Worm (Caenorhabditis elegans) whole organism, young adult: ENCODE results near the gene polh-1.
A peak's percentile ranks its signal among the peaks of the same experiment; 100 is the strongest.

Source experiments
- F23B12.7 ChIP-seq: sonication (generic microtip); optimal IDR thresholded peaks from 2 replicates; lab custom pipeline; 2017; ENCODE audit warnings: missing genetic modification characterization, mild to moderate bottlenecking, missing compliant biosample characterization, antibody characterized with exemption, moderate library complexity; ENCODE audit not compliant: insufficient read depth
- F49E8.2 ChIP-seq: sonication (generic microtip); optimal IDR thresholded peaks from 3 replicates; lab custom pipeline; 2017; ENCODE audit warnings: missing genetic modification characterization, mild to moderate bottlenecking, missing compliant biosample characterization, antibody characterized with exemption, moderate library complexity; ENCODE audit not compliant: insufficient read depth
- F57A8.1 ChIP-seq: fragments of 200-800 bp; sonication (Bioruptor generic); optimal IDR thresholded peaks from 2 replicates; lab custom pipeline; 2018; ENCODE audit warnings: mild to moderate bottlenecking, missing genetic modification characterization, moderate library complexity, missing compliant biosample characterization
- K11D2.4 ChIP-seq: fragments of 200-800 bp; sonication (Bioruptor generic); IDR thresholded peaks from 2 replicates; pipeline ENCODE4 v1.3.6; 2022; ENCODE audit warnings: missing genetic modification reagents, missing genetic modification characterization, missing compliant biosample characterization
- Y53G8AR.9 ChIP-seq: fragments of 200-800 bp; sonication (Bioruptor generic); conservative IDR thresholded peaks from 2 replicates; pipeline ENCODE4 v1.3.6; 2022; ENCODE audit warnings: missing genetic modification reagents, missing genetic modification characterization, missing compliant biosample characterization
- Y95B8A.8 ChIP-seq: fragments of 200-800 bp; sonication (Bioruptor generic); IDR thresholded peaks from 2 replicates; pipeline ENCODE4 v1.3.6; 2022; ENCODE audit warnings: missing genetic modification reagents, missing genetic modification characterization, missing compliant biosample characterization
- akir-1 ChIP-seq: fragments of 200-800 bp; sonication (Bioruptor generic); optimal IDR thresholded peaks from 2 replicates; lab custom pipeline; 2018; ENCODE audit warnings: mild to moderate bottlenecking, missing genetic modification characterization, moderate library complexity, missing compliant biosample characterization
- ama-1 ChIP-seq, 3 experiments: fragments of 150-350 bp in 1 of 3; sonication (generic microtip) in 2 of 3; optimal IDR thresholded peaks; 2 replicates each; lab custom pipeline; 2014 to 2018; ENCODE audit warnings: missing biosample characterization in 2 of 3, missing genetic modification characterization in 2 of 3, missing genetic modification reagents in 2 of 3
- atf-7 ChIP-seq: sonication (generic microtip); optimal IDR thresholded peaks from 2 replicates; lab custom pipeline; 2017; ENCODE audit warnings: mild to moderate bottlenecking, missing genetic modification characterization, missing compliant biosample characterization
- athp-1 ChIP-seq: sonication (generic microtip); optimal IDR thresholded peaks from 2 replicates; lab custom pipeline; 2017; ENCODE audit warnings: mild to moderate bottlenecking, missing genetic modification characterization, missing compliant biosample characterization
- attf-6 ChIP-seq: fragments of 200-800 bp; sonication (Bioruptor generic); IDR thresholded peaks from 2 replicates; pipeline ENCODE4 v1.3.6; 2022; ENCODE audit warnings: missing genetic modification reagents, missing genetic modification characterization, missing compliant biosample characterization
- bed-1 ChIP-seq: fragments of 200-800 bp; sonication (Bioruptor generic); IDR thresholded peaks from 2 replicates; pipeline ENCODE4 v1.3.6; 2022; ENCODE audit warnings: missing genetic modification reagents, missing genetic modification characterization, missing compliant biosample characterization
- cebp-1 ChIP-seq, 2 experiments: fragments of 200-800 bp in 1 of 2; sonication (Bioruptor generic) in 1 of 2; sonication (generic microtip) in 1 of 2; IDR thresholded peaks in 1 of 2; optimal IDR thresholded peaks in 1 of 2; 2 replicates each; pipeline versions ENCODE4 v1.3.6 to Lab custom; 2017 to 2022; ENCODE audit warnings: missing compliant biosample characterization in 2 of 2, missing genetic modification characterization in 2 of 2, mild to moderate bottlenecking in 1 of 2, missing genetic modification reagents in 1 of 2, moderate library complexity in 1 of 2
- cebp-2 ChIP-seq: fragments of 200-800 bp; sonication (Bioruptor generic); IDR thresholded peaks from 2 replicates; pipeline ENCODE4 v1.3.6; 2022; ENCODE audit warnings: missing genetic modification characterization, missing compliant biosample characterization
- ceh-27 ChIP-seq: fragments of 200-800 bp; sonication (Bioruptor generic); optimal IDR thresholded peaks from 2 replicates; lab custom pipeline; 2018; ENCODE audit warnings: mild to moderate bottlenecking, missing genetic modification characterization, moderate library complexity, missing compliant biosample characterization
- chd-7 ChIP-seq: sonication (generic microtip); optimal IDR thresholded peaks from 2 replicates; lab custom pipeline; 2016; ENCODE audit warnings: mild to moderate bottlenecking, missing genetic modification characterization, moderate library complexity, missing compliant biosample characterization
- dpff-1 ChIP-seq: sonication (generic microtip); optimal IDR thresholded peaks from 2 replicates; lab custom pipeline; 2017; ENCODE audit warnings: mild to moderate bottlenecking, missing genetic modification characterization, missing compliant biosample characterization
- ekl-4 ChIP-seq: fragments of 200-800 bp; sonication (Bioruptor generic); IDR thresholded peaks from 2 replicates; pipeline ENCODE4 v1.3.6; 2022; ENCODE audit warnings: missing genetic modification reagents, missing genetic modification characterization, missing compliant biosample characterization
- gei-17 ChIP-seq: fragments of 200-800 bp; sonication (Bioruptor generic); optimal IDR thresholded peaks from 2 replicates; lab custom pipeline; 2018; ENCODE audit warnings: mild to moderate bottlenecking, missing genetic modification characterization, missing compliant biosample characterization
- lin-40 ChIP-seq: sonication (generic microtip); optimal IDR thresholded peaks from 2 replicates; lab custom pipeline; 2016; ENCODE audit warnings: missing genetic modification characterization, mild to moderate bottlenecking, missing compliant biosample characterization, missing genotype, missing genetic modification reagents
- lin-54 ChIP-seq: fragments of 200-800 bp; sonication (Bioruptor generic); optimal IDR thresholded peaks from 2 replicates; lab custom pipeline; 2018; ENCODE audit warnings: mild to moderate bottlenecking, missing genetic modification characterization, missing compliant biosample characterization
- lir-1 ChIP-seq: fragments of 200-800 bp; sonication (Bioruptor generic); conservative IDR thresholded peaks from 2 replicates; pipeline ENCODE4 v1.3.6; 2022; ENCODE audit warnings: missing genetic modification reagents, missing genetic modification characterization, missing compliant biosample characterization
- lsl-1 ChIP-seq: fragments of 200-800 bp; sonication (Bioruptor generic); optimal IDR thresholded peaks from 2 replicates; lab custom pipeline; 2018; ENCODE audit warnings: mild to moderate bottlenecking, missing genetic modification characterization, moderate library complexity, missing compliant biosample characterization
- madf-3 ChIP-seq: fragments of 200-800 bp; sonication (Bioruptor generic); IDR thresholded peaks from 2 replicates; pipeline ENCODE4 v1.3.6; 2022; ENCODE audit warnings: missing genetic modification reagents, missing genetic modification characterization, missing compliant biosample characterization
- madf-6 ChIP-seq: fragments of 200-800 bp; sonication (Bioruptor generic); IDR thresholded peaks from 2 replicates; pipeline ENCODE4 v1.3.6; 2022; ENCODE audit warnings: missing genetic modification reagents, missing genetic modification characterization, missing compliant biosample characterization
- madf-8 ChIP-seq: fragments of 200-800 bp; sonication (Bioruptor generic); conservative IDR thresholded peaks from 2 replicates; pipeline ENCODE4 v1.3.6; 2022; ENCODE audit warnings: missing genetic modification reagents, missing genetic modification characterization, missing compliant biosample characterization
- nfya-2 ChIP-seq: fragments of 200-800 bp; sonication (Bioruptor generic); IDR thresholded peaks from 2 replicates; pipeline ENCODE4 v1.3.6; 2022; ENCODE audit warnings: missing genetic modification reagents, missing genetic modification characterization, missing compliant biosample characterization
- nhr-179 ChIP-seq: sonication (generic microtip); optimal IDR thresholded peaks from 2 replicates; lab custom pipeline; 2016; ENCODE audit warnings: mild to moderate bottlenecking, missing genetic modification characterization, missing compliant biosample characterization
- nhr-90 ChIP-seq: sonication (generic microtip); optimal IDR thresholded peaks from 2 replicates; lab custom pipeline; 2016; ENCODE audit warnings: missing genotype, mild to moderate bottlenecking, missing genetic modification characterization, missing compliant biosample characterization
- pbrm-1 ChIP-seq: fragments of 200-800 bp; sonication (Bioruptor generic); IDR thresholded peaks from 2 replicates; pipeline ENCODE4 v1.3.6; 2022; ENCODE audit warnings: missing genetic modification reagents, missing genetic modification characterization, missing compliant biosample characterization
- rpc-1 ChIP-seq, 2 experiments: fragments of 150-350 bp in 1 of 2; sonication (generic microtip) in 1 of 2; optimal IDR thresholded peaks; 2 replicates each; lab custom pipeline; 2014 to 2018; ENCODE audit warnings: missing biosample characterization in 1 of 2, missing genetic modification characterization in 1 of 2, missing genetic modification reagents in 1 of 2, missing genotype in 1 of 2
- sea-2 ChIP-seq: fragments of 200-800 bp; sonication (Bioruptor generic); IDR thresholded peaks from 2 replicates; pipeline ENCODE4 v1.3.6; 2022; ENCODE audit warnings: missing genetic modification characterization, missing compliant biosample characterization
- snpc-1.1 ChIP-seq: sonication (generic microtip); optimal IDR thresholded peaks from 2 replicates; lab custom pipeline; 2017; ENCODE audit warnings: missing genetic modification characterization, mild to moderate bottlenecking, missing compliant biosample characterization, antibody characterized with exemption, moderate library complexity, missing genotype, missing genetic modification reagents; ENCODE audit not compliant: insufficient read depth
- snpc-3.4 ChIP-seq: sonication (generic microtip); optimal IDR thresholded peaks from 2 replicates; lab custom pipeline; 2017; ENCODE audit warnings: missing genetic modification characterization, mild to moderate bottlenecking, missing compliant biosample characterization, antibody characterized with exemption, moderate library complexity, missing genotype, missing genetic modification reagents
- sptf-2 ChIP-seq: fragments of 200-800 bp; sonication (Bioruptor generic); optimal IDR thresholded peaks from 2 replicates; lab custom pipeline; 2018; ENCODE audit warnings: mild to moderate bottlenecking, missing genetic modification characterization, missing compliant biosample characterization
- tbp1 ChIP-seq: fragments of 200-800 bp; sonication (Bioruptor generic); optimal IDR thresholded peaks from 2 replicates; lab custom pipeline; 2018; ENCODE audit warnings: mild to moderate bottlenecking, missing genetic modification characterization, missing compliant biosample characterization
- tbx-9 ChIP-seq: sonication (generic microtip); optimal IDR thresholded peaks from 2 replicates; lab custom pipeline; 2016; ENCODE audit warnings: borderline replicate concordance, missing genetic modification characterization, inconsistent platforms, missing compliant biosample characterization
- ztf-25 ChIP-seq: fragments of 200-800 bp; sonication (Bioruptor generic); IDR thresholded peaks from 2 replicates; pipeline ENCODE4 v1.3.6; 2022; ENCODE audit warnings: missing genetic modification reagents, missing genetic modification characterization, missing compliant biosample characterization
- ztf-28 ChIP-seq: fragments of 200-800 bp; sonication (Bioruptor generic); IDR thresholded peaks from 2 replicates; pipeline ENCODE4 v1.3.6; 2022; ENCODE audit warnings: missing genetic modification reagents, missing genetic modification characterization, missing compliant biosample characterization

The polh-1 gene

ce11 chrIII:1984860-1985259 lies 34.8 kb upstream of the polh-1 start, which contains the start of gene Y39A3B.7:
Gene Y39A3B.7, minus strand, starts transcription at chrIII:1984960.
- TF ChIP-seq pbrm-1 (GFP tag; lab: Robert Waterston, UW) (no peak), nhr-179 (tag; lab: Kevin White, UChicago) (no peak), madf-6 (no peak), lsl-1 (no peak), bed-1 (GFP tag; lab: Robert Waterston, UW) (no peak), lir-1 (no peak), F49E8.2 (tag; lab: Kevin White, UChicago) (no peak), gei-17 (no peak), athp-1 (tag; lab: Kevin White, UChicago) (no peak), ceh-27 (GFP tag; lab: Kevin White, UChicago) (no peak), Y95B8A.8 (GFP tag; lab: Robert Waterston, UW) (no peak), lin-54 (no peak), chd-7 (tag; lab: Kevin White, UChicago) (no peak), F57A8.1 (GFP tag; lab: Kevin White, UChicago) (no peak)

ce11 chrIII:1982597-1983244 lies 32.7 kb upstream of the polh-1 start, which contains the start of gene srd-66:
Gene srd-66, minus strand, starts transcription at chrIII:1982647.
- TF ChIP-seq tbp1 (GFP tag; lab: Kevin White, UChicago) (peak; percentile 78), dpff-1 (tag; lab: Kevin White, UChicago) (no peak), madf-3 (no peak), tbx-9 (tag; lab: Kevin White, UChicago) (no peak), sptf-2 (GFP tag; lab: Kevin White, UChicago) (no peak), nhr-90 (no peak), rpc-1 (optimal IDR thresholded peaks at IDR 0.05; lab: Kevin White, UChicago) (peak; percentile 5), rpc-1 (tag; optimal IDR thresholded peaks at IDR 0.05; lab: Kevin White, UChicago) (peak; percentile 58), ekl-4 (no peak), pbrm-1 (GFP tag; lab: Robert Waterston, UW) (no peak)

- TF ChIP-seq attf-6 (GFP tag; lab: Robert Waterston, UW) (no peak), rpc-1 (optimal IDR thresholded peaks at IDR 0.05; lab: Kevin White, UChicago) (peak; percentile 36), rpc-1 (tag; optimal IDR thresholded peaks at IDR 0.05; lab: Kevin White, UChicago) (peak; percentile 72), snpc-3.4 (tag; lab: Kevin White, UChicago) (no peak), ztf-25 (GFP tag; lab: Robert Waterston, UW) (0 out of 2 replicates have a peak, but pooled peaks have one; percentile 69), tbp1 (GFP tag; lab: Kevin White, UChicago) (peak; percentile 81)
Observed at ce11 chrIII:1981467-1981866, 31.4 kb upstream of the polh-1 start.

DNA sequence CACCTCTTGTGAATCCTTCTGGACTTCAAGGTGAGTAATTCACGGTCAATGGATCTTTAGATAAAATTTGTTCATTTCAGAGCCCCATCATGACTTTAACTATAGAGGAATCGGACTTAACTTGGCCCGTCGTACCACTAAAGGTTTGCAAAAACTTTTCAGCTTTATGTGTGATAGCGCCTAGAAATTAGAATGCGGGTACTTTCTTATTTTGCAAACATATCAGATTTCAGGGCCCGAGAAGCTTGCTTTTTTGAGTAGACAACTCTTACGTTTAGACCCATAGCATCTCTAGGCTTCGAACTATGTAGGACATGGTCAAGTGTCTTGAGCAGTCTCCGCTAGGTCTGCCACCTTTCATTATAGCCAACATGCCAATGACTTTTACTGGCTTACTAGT lies 27.4 kb upstream of the polh-1 start:
- TF ChIP-seq akir-1 (GFP tag; lab: Kevin White, UChicago) (no peak), F57A8.1 (GFP tag; lab: Kevin White, UChicago) (no peak), cebp-1 (GFP tag; IDR thresholded peaks at IDR 0.05; lab: Robert Waterston, UW) (no peak), cebp-1 (tag; optimal IDR thresholded peaks at IDR 0.05; lab: Kevin White, UChicago) (no peak), nhr-90 (no peak), nfya-2 (GFP tag; lab: Robert Waterston, UW) (no peak), atf-7 (tag; lab: Kevin White, UChicago) (no peak), cebp-2 (GFP tag; lab: Robert Waterston, UW) (no peak), ekl-4 (no peak), attf-6 (GFP tag; lab: Robert Waterston, UW) (no peak), snpc-3.4 (tag; lab: Kevin White, UChicago) (no peak), ztf-28 (no peak), gei-17 (no peak), F23B12.7 (no peak), Y53G8AR.9 (GFP tag; lab: Robert Waterston, UW) (no peak), sea-2 (no peak), lin-40 (no peak), ama-1 (optimal IDR thresholded peaks at IDR 0.05; lab: Kevin White, UChicago) (no peak), ama-1 (GFP tag; optimal IDR thresholded peaks at IDR 0.05; lab: Kevin White, UChicago) (no peak), K11D2.4 (GFP tag; lab: Robert Waterston, UW) (no peak), snpc-1.1 (tag; lab: Kevin White, UChicago) (no peak), madf-8 (no peak)
